Worm (Caenorhabditis elegans): ENCODE data around the gene C35A5.11.

The C35A5.11 gene

ce11 chrV:10475421-10475820, 27.5 kb downstream of the C35A5.11 start:
- TF ChIP-seq nhr-120 (GFP tag; IDR thresholded peaks at IDR 0.05) (no peak), madf-3 (GFP tag; IDR thresholded peaks at IDR 0.05) (no peak), efl-1 (GFP tag; optimal IDR thresholded peaks at IDR 0.05) (no peak), ceh-27 (GFP tag; optimal IDR thresholded peaks at IDR 0.05) (no peak), F49E8.2 (tag; optimal IDR thresholded peaks at IDR 0.05; ENCODE audit: insufficient read depth) (no peak), lsl-1 (GFP tag; optimal IDR thresholded peaks at IDR 0.05) (no peak), gei-17 (GFP tag; optimal IDR thresholded peaks at IDR 0.05) (no peak), egl-18 (GFP tag; IDR thresholded peaks at IDR 0.05) (no peak), ztf-22 (GFP tag; optimal IDR thresholded peaks at IDR 0.05) (no peak), C17E4.6 (GFP tag; IDR thresholded peaks at IDR 0.05) (no peak), F10E7.11 (tag; optimal IDR thresholded peaks at IDR 0.05) (no peak), athp-1 (tag; optimal IDR thresholded peaks at IDR 0.05) (no peak)

- TF ChIP-seq madf-3 (GFP tag; IDR thresholded peaks at IDR 0.05) (no peak), lag-1 (GFP tag; IDR thresholded peaks at IDR 0.05) (no peak), zfh-2 (GFP tag; conservative IDR thresholded peaks at IDR 0.05) (no peak), ceh-27 (GFP tag; optimal IDR thresholded peaks at IDR 0.05) (no peak), unc-62 (GFP tag; optimal IDR thresholded peaks at IDR 0.05) (no peak), cebp-1 (GFP tag; IDR thresholded peaks at IDR 0.05) (no peak), cebp-1 (tag; optimal IDR thresholded peaks at IDR 0.05) (no peak), ceh-58 (GFP tag; IDR thresholded peaks at IDR 0.05) (no peak), ceh-40 (GFP tag; IDR thresholded peaks at IDR 0.05) (no peak)
Observed at ce11 chrV:10474040-10474439, 28.9 kb downstream of the C35A5.11 start.

- TF ChIP-seq B0336.3 (GFP tag; IDR thresholded peaks at IDR 0.05) (no peak), ztf-26 (tag; optimal IDR thresholded peaks at IDR 0.05) (peak; percentile 21), ama-1 (optimal IDR thresholded peaks at IDR 0.05) (peak; percentile 58), ama-1 (GFP tag; optimal IDR thresholded peaks at IDR 0.05) (no peak)
Observed at ce11 chrV:10472901-10473774, 29.8 kb downstream of the C35A5.11 start.

- no peak for TF ChIP-seq lin-54 (GFP tag; optimal IDR thresholded peaks at IDR 0.05)
- no peak for TF ChIP-seq cebp-2 (GFP tag; IDR thresholded peaks at IDR 0.05)
- no peak for TF ChIP-seq rpc-1 (optimal IDR thresholded peaks at IDR 0.05)
- TF ChIP-seq rpc-1 (tag; optimal IDR thresholded peaks at IDR 0.05), result no peak
- no peak for TF ChIP-seq Y95B8A.8 (GFP tag; IDR thresholded peaks at IDR 0.05)
- no peak for TF ChIP-seq F39B2.1 (GFP tag; IDR thresholded peaks at IDR 0.05)
- no peak for TF ChIP-seq B0261.1 (tag; optimal IDR thresholded peaks at IDR 0.05)
- TF ChIP-seq D2030.7 (GFP tag; IDR thresholded peaks at IDR 0.05), result no peak
- no peak for TF ChIP-seq hrde-1 (tag; optimal IDR thresholded peaks at IDR 0.05; ENCODE audit: borderline replicate concordance)
- no peak for TF ChIP-seq aptf-2 (GFP tag; conservative IDR thresholded peaks at IDR 0.05)
- no peak for TF ChIP-seq F49E8.2 (tag; optimal IDR thresholded peaks at IDR 0.05; ENCODE audit: insufficient read depth)
- TF ChIP-seq him-1 (tag; optimal IDR thresholded peaks at IDR 0.05), result no peak
- TF ChIP-seq sptf-2 (GFP tag; optimal IDR thresholded peaks at IDR 0.05), result no peak
- no peak for TF ChIP-seq hmg-20 (GFP tag; IDR thresholded peaks at IDR 0.05)
- TF ChIP-seq mcd-1 (GFP tag; IDR thresholded peaks at IDR 0.05), result no peak
Observed at ce11 chrV:10471007-10471406, 31.9 kb downstream of the C35A5.11 start.

All from whole organism, young adult.